Fruit fly (Drosophila melanogaster): ENCODE results near the gene CG31446.

- no peak for TF ChIP-seq spab (GFP tag; optimal IDR thresholded peaks at IDR 0.05)
- no peak for TF ChIP-seq CG6854 (GFP tag; optimal IDR thresholded peaks at IDR 0.05)
- TF ChIP-seq vri (GFP tag; optimal IDR thresholded peaks at IDR 0.05): no peak
- no peak for TF ChIP-seq Eip78C (GFP tag)
- TF ChIP-seq dac (GFP tag; optimal IDR thresholded peaks at IDR 0.05): no peak
- TF ChIP-seq Eip75B (GFP tag; optimal IDR thresholded peaks at IDR 0.05): no peak
- no peak for TF ChIP-seq CG6792 (GFP tag; optimal IDR thresholded peaks at IDR 0.05)
- no peak for TF ChIP-seq Blimp-1 (GFP tag; optimal IDR thresholded peaks at IDR 0.05)
- TF ChIP-seq CG15336 (GFP tag; IDR thresholded peaks at IDR 0.05): no peak
- TF ChIP-seq CG16779 (tag; optimal IDR thresholded peaks at IDR 0.05): no peak
These were observed 2.1 kb downstream of the CG31446 start, which contains the start of gene CG5399 for dm6 chr3R:15694941-15695340.

Measured in whole organism, prepupa.